In genomic region chr3R:27919385-27919789, dm6 we compare ENCODE assay signal across 1 fruit fly cellular context.
A peak's percentile ranks its signal among the peaks of the same experiment; 100 is the strongest.
TF ChIP-seq lines count a peak whose summit lies in the region.

TSS of gene Boh1 (minus strand) at chr3R:27919460.

TF ChIP-seq in whole organism, embryonic, 481 proteins besides CTCF, POLR2A, EP300 and RAD21 (continued from another document):
- peak; percentile 40 for TF ChIP-seq D19A (tag; optimal IDR thresholded peaks at IDR 0.05; lab: Kevin White, UChicago)
- TF ChIP-seq Dp (GFP tag; optimal IDR thresholded peaks at IDR 0.05; lab: Kevin White, UChicago), result peak; percentile 6
- peak; percentile 36 for TF ChIP-seq CG10979 (tag; optimal IDR thresholded peaks at IDR 0.05; lab: Kevin White, UChicago)
- TF ChIP-seq Sox100B (GFP tag; optimal IDR thresholded peaks at IDR 0.05; lab: Kevin White, UChicago), result peak; percentile 63
- TF ChIP-seq CG12659 (GFP tag; optimal IDR thresholded peaks at IDR 0.05; lab: Kevin White, UChicago), result peak; percentile 39
- TF ChIP-seq Fer1 (GFP tag; optimal IDR thresholded peaks at IDR 0.05; lab: Kevin White, UChicago), result peak; percentile 53
- peak; percentile 21 for TF ChIP-seq unpg (GFP tag; optimal IDR thresholded peaks at IDR 0.05; lab: Kevin White, UChicago)
- TF ChIP-seq Meics (GFP tag; optimal IDR thresholded peaks at IDR 0.05; lab: Kevin White, UChicago), result peak; percentile 30
- peak; percentile 28; the same call in 1 of the 2 replicates for TF ChIP-seq CG14441 (GFP tag; IDR thresholded peaks at IDR 0.05; lab: Robert Waterston, UW)
- no peak for TF ChIP-seq hkb (optimal IDR thresholded peaks at IDR 0.05; lab: Kevin White, UChicago)
- TF ChIP-seq hkb (GFP tag; IDR thresholded peaks at IDR 0.05; lab: Robert Waterston, UW), result peak; percentile 32; the same call in 1 of the 2 replicates
- TF ChIP-seq CG18764 (GFP tag; optimal IDR thresholded peaks at IDR 0.05; lab: Kevin White, UChicago), result peak; percentile 6
- TF ChIP-seq B-H2 (GFP tag; optimal IDR thresholded peaks at IDR 0.05; lab: Kevin White, UChicago), result peak; percentile 42
- TF ChIP-seq nmo (GFP tag; optimal IDR thresholded peaks at IDR 0.05; lab: Kevin White, UChicago), result peak; percentile 32
- peak; percentile 69 for TF ChIP-seq Med (GFP tag; lab: Kevin White, UChicago)
- TF ChIP-seq Nf-YB (GFP tag; optimal IDR thresholded peaks at IDR 0.05; lab: Kevin White, UChicago), result peak; percentile 15
- peak; percentile 8 for TF ChIP-seq CG10147 (GFP tag; optimal IDR thresholded peaks at IDR 0.05; lab: Kevin White, UChicago)
- peak; percentile 16 for TF ChIP-seq CG3281 (GFP tag; optimal IDR thresholded peaks at IDR 0.05; lab: Kevin White, UChicago)
- TF ChIP-seq CG17829 (tag; optimal IDR thresholded peaks at IDR 0.05; lab: Kevin White, UChicago), result peak; percentile 70
- peak; percentile 68 for TF ChIP-seq sens (GFP tag; lab: Kevin White, UChicago)
- TF ChIP-seq CG6765 (GFP tag; optimal IDR thresholded peaks at IDR 0.05; lab: Kevin White, UChicago), result peak; percentile 37
- peak; percentile 26 for TF ChIP-seq BtbVII (GFP tag; optimal IDR thresholded peaks at IDR 0.05; lab: Kevin White, UChicago)
- peak; percentile 90 for TF ChIP-seq row (GFP tag; IDR thresholded peaks at IDR 0.05; lab: Robert Waterston, UW)
- no peak for TF ChIP-seq tna (GFP tag; IDR thresholded peaks at IDR 0.05; lab: Robert Waterston, UW; ENCODE audit: partially characterized antibody)
- TF ChIP-seq Sox102F (GFP tag; optimal IDR thresholded peaks at IDR 0.05; lab: Kevin White, UChicago), result peak; percentile 18
- peak; percentile 69 for TF ChIP-seq CG2712 (tag; optimal IDR thresholded peaks at IDR 0.05; lab: Kevin White, UChicago)
- TF ChIP-seq Dek (tag; optimal IDR thresholded peaks at IDR 0.05; lab: Kevin White, UChicago), result peak; percentile 28
- TF ChIP-seq CG1792 (GFP tag; optimal IDR thresholded peaks at IDR 0.05; lab: Kevin White, UChicago), result no peak
- TF ChIP-seq CG10267 (tag; optimal IDR thresholded peaks at IDR 0.05; lab: Kevin White, UChicago), result peak; percentile 76
- TF ChIP-seq caup (GFP tag; optimal IDR thresholded peaks at IDR 0.05; lab: Kevin White, UChicago; ENCODE audit: severe bottlenecking), result peak; percentile 15
- no peak for TF ChIP-seq GATAe (GFP tag; conservative IDR thresholded peaks at IDR 0.05; lab: Robert Waterston, UW)
- TF ChIP-seq zen (tag; optimal IDR thresholded peaks at IDR 0.05; lab: Kevin White, UChicago), result peak; percentile 3
- TF ChIP-seq CG4404 (GFP tag; IDR thresholded peaks at IDR 0.05; lab: Robert Waterston, UW), result no peak
- peak; percentile 37 for TF ChIP-seq CG30403 (GFP tag; optimal IDR thresholded peaks at IDR 0.05; lab: Kevin White, UChicago)
- TF ChIP-seq CG14860 (GFP tag; IDR thresholded peaks at IDR 0.05; lab: Robert Waterston, UW; ENCODE audit: partially characterized antibody), result no peak
- no peak for TF ChIP-seq H15 (GFP tag; IDR thresholded peaks at IDR 0.05; lab: Robert Waterston, UW)
- peak; percentile 62 for TF ChIP-seq CG8924 (tag; optimal IDR thresholded peaks at IDR 0.05; lab: Kevin White, UChicago)
- peak; percentile 16 for TF ChIP-seq NfI (GFP tag; optimal IDR thresholded peaks at IDR 0.05; lab: Kevin White, UChicago)
- TF ChIP-seq CG7963 (GFP tag; IDR thresholded peaks at IDR 0.05; lab: Robert Waterston, UW; ENCODE audit: partially characterized antibody), result no peak
- TF ChIP-seq Xbp1 (GFP tag; optimal IDR thresholded peaks at IDR 0.05; lab: Kevin White, UChicago), result peak; percentile 10
- peak; percentile 51 for TF ChIP-seq CG13424 (tag; optimal IDR thresholded peaks at IDR 0.05; lab: Kevin White, UChicago)
- peak; percentile 15 for TF ChIP-seq CG12155 (GFP tag; optimal IDR thresholded peaks at IDR 0.05; lab: Kevin White, UChicago)
- TF ChIP-seq Hr78 (GFP tag; optimal IDR thresholded peaks at IDR 0.05; lab: Kevin White, UChicago), result no peak
- TF ChIP-seq CG17359 (tag; optimal IDR thresholded peaks at IDR 0.05; lab: Kevin White, UChicago), result peak; percentile 26
- peak; percentile 12 for TF ChIP-seq Hr3 (GFP tag; optimal IDR thresholded peaks at IDR 0.05; lab: Kevin White, UChicago)
- no peak for TF ChIP-seq CG7357 (GFP tag; IDR thresholded peaks at IDR 0.05; lab: Robert Waterston, UW)
- no peak for TF ChIP-seq Ssrp (tag; optimal IDR thresholded peaks at IDR 0.05; lab: Kevin White, UChicago)
- no peak for TF ChIP-seq CG10321 (GFP tag; IDR thresholded peaks at IDR 0.05; lab: Robert Waterston, UW)
- peak; percentile 81 for TF ChIP-seq phol (tag; optimal IDR thresholded peaks at IDR 0.05; lab: Kevin White, UChicago)
- TF ChIP-seq dpn (GFP tag; optimal IDR thresholded peaks at IDR 0.05; lab: Kevin White, UChicago), result peak in 1 of 2 experiments; percentile 9
- no peak for TF ChIP-seq esg (GFP tag; conservative IDR thresholded peaks at IDR 0.05; lab: Robert Waterston, UW)
- peak; percentile 8 for TF ChIP-seq BEAF-32 (GFP tag; optimal IDR thresholded peaks at IDR 0.05; lab: Kevin White, UChicago)
- TF ChIP-seq YL-1 (GFP tag; optimal IDR thresholded peaks at IDR 0.05; lab: Kevin White, UChicago), result peak; percentile 21
- TF ChIP-seq CG31441 (GFP tag; IDR thresholded peaks at IDR 0.05; lab: Robert Waterston, UW), result peak; percentile 70
- peak; percentile 10 for TF ChIP-seq CG3407 (GFP tag; optimal IDR thresholded peaks at IDR 0.05; lab: Kevin White, UChicago)
- TF ChIP-seq CG8765 (GFP tag; IDR thresholded peaks at IDR 0.05; lab: Robert Waterston, UW), result no peak
- peak; percentile 37 for TF ChIP-seq CG33557 (GFP tag; optimal IDR thresholded peaks at IDR 0.05; lab: Kevin White, UChicago)
- TF ChIP-seq CG18262 (tag; optimal IDR thresholded peaks at IDR 0.05; lab: Kevin White, UChicago), result peak; percentile 47
- no peak for TF ChIP-seq CG6791 (GFP tag; IDR thresholded peaks at IDR 0.05; lab: Robert Waterston, UW; ENCODE audit: partially characterized antibody)
- TF ChIP-seq CG9727 (GFP tag; optimal IDR thresholded peaks at IDR 0.05; lab: Kevin White, UChicago), result peak; percentile 12
- no peak for TF ChIP-seq E2f1 (GFP tag; IDR thresholded peaks at IDR 0.05; lab: Robert Waterston, UW)
- TF ChIP-seq CG13775 (GFP tag; optimal IDR thresholded peaks at IDR 0.05; lab: Kevin White, UChicago), result peak; percentile 26
